Fruit fly (Drosophila melanogaster): Measurements from ENCODE around the gene loj.

dm6 chr3L:6133546-6133945, 38.8 kb downstream of the loj start, which contains the start of gene Lcp65Ag2:
- TF ChIP-seq CG8478 (optimal IDR thresholded peaks at IDR 0.05) (no peak), CTCF (optimal IDR thresholded peaks at IDR 0.05) (no peak)
